Worm (Caenorhabditis elegans) whole organism, midembryonic: ENCODE results near the gene dod-20.

Experiments
- cog-1 ChIP-seq: sonication (generic microtip); optimal IDR thresholded peaks from 2 replicates; lab custom pipeline; 2016; ENCODE audit warnings: missing genetic modification characterization, missing compliant biosample characterization
- flt-1 ChIP-seq: fragments of 200-800 bp; sonication (Bioruptor generic); IDR thresholded peaks from 2 replicates; pipeline ENCODE4 v1.3.6; 2022; ENCODE audit warnings: missing genetic modification characterization, missing compliant biosample characterization

DNA sequence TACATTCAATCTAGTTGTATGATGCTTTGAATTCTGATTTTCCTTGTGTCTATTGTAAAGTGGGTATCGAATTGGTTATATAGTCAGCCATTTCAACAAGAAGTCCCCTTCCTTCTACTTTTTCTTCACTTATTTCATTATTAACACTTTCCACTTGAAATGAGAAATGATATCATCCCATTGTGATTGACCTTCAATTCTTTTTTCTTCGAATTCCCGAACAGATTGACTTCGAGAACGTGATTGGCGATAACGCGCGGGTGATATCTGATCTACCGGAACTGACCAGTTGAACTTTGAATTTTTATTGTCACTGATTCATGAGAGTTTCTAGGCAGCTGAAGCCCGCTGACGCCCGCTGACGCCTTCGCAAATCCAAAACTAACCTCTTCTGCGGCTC is 44.0 kb upstream of the dod-20 start:
- TF ChIP-seq cog-1 (tag; lab: Kevin White, UChicago), result no peak
- TF ChIP-seq flt-1 (GFP tag; lab: Robert Waterston, UW), result no peak
